Fruit fly (Drosophila melanogaster) whole organism, prepupa: ENCODE data around the gene CG15034.
A peak's percentile ranks its signal among the peaks of the same experiment; 100 is the strongest.

ENCODE experiments used
- Blimp-1 ChIP-seq: fragments of 200-800 bp; sonication (Bioruptor generic); optimal IDR thresholded peaks from 3 replicates; lab custom pipeline; 2017; ENCODE audit warnings: missing biosample characterization, missing genetic modification characterization, mild to moderate bottlenecking, moderate library complexity, missing genetic modification reagents
- CG10631 ChIP-seq: fragments of 200-800 bp; sonication (Bioruptor generic); optimal IDR thresholded peaks from 2 replicates; lab custom pipeline; 2016; ENCODE audit warnings: missing biosample characterization, missing genetic modification characterization
- CG10669 ChIP-seq: fragments of 200-800 bp; sonication (Bioruptor generic); optimal IDR thresholded peaks from 3 replicates; lab custom pipeline; 2018; ENCODE audit warnings: missing biosample characterization, mild to moderate bottlenecking, missing genetic modification characterization, moderate library complexity
- CG11762 ChIP-seq: fragments of 200-800 bp; sonication (Bioruptor generic); optimal IDR thresholded peaks from 3 replicates; lab custom pipeline; 2016; ENCODE audit warnings: missing biosample characterization, missing genetic modification characterization; ENCODE audit not compliant: insufficient read depth
- CG15336 ChIP-seq: fragments of 200-800 bp; sonication (Bioruptor generic); IDR thresholded peaks from 2 replicates; pipeline ENCODE4 v1.3.6; 2022; ENCODE audit warnings: missing biosample characterization, missing genetic modification characterization
- CG1621 ChIP-seq: fragments of 200-800 bp; sonication (Bioruptor generic); optimal IDR thresholded peaks from 3 replicates; lab custom pipeline; 2018; ENCODE audit warnings: missing biosample characterization, mild to moderate bottlenecking, missing genetic modification characterization
- CG16779 ChIP-seq: fragments of 200-800 bp; sonication (Bioruptor generic); optimal IDR thresholded peaks from 3 replicates; lab custom pipeline; 2017; ENCODE audit warnings: missing biosample characterization, mild to moderate bottlenecking, missing genetic modification characterization
- CG31627 ChIP-seq: fragments of 200-800 bp; sonication (Bioruptor generic); optimal IDR thresholded peaks from 3 replicates; lab custom pipeline; 2016; ENCODE audit warnings: missing biosample characterization, missing genetic modification characterization
- CG32006 ChIP-seq: fragments of 200-800 bp; sonication (Bioruptor generic); optimal IDR thresholded peaks from 3 replicates; lab custom pipeline; 2017; ENCODE audit warnings: missing biosample characterization, mild to moderate bottlenecking, missing genetic modification characterization
- CG34406 ChIP-seq: fragments of 200-800 bp; sonication (Bioruptor generic); optimal IDR thresholded peaks from 3 replicates; lab custom pipeline; 2016; ENCODE audit warnings: missing biosample characterization, missing genetic modification characterization
- CG3919 ChIP-seq: fragments of 200-800 bp; sonication (Bioruptor generic); optimal IDR thresholded peaks from 3 replicates; lab custom pipeline; 2016; ENCODE audit warnings: missing biosample characterization, missing genetic modification characterization
- CG4318 ChIP-seq: fragments of 200-800 bp; sonication (Bioruptor generic); optimal IDR thresholded peaks from 3 replicates; lab custom pipeline; 2017; ENCODE audit warnings: missing biosample characterization, mild to moderate bottlenecking, missing genetic modification characterization
- CG6163 ChIP-seq: fragments of 200-800 bp; sonication (Bioruptor generic); IDR thresholded peaks from 3 replicates; pipeline ENCODE4 v1.3.6; 2022; ENCODE audit warnings: missing biosample characterization, missing genetic modification characterization
- CG6276 ChIP-seq: fragments of 200-800 bp; sonication (Bioruptor generic); optimal IDR thresholded peaks from 2 replicates; lab custom pipeline; 2017; ENCODE audit warnings: missing biosample characterization, mild to moderate bottlenecking, missing genetic modification characterization
- CG6792 ChIP-seq: fragments of 200-800 bp; sonication (Bioruptor generic); optimal IDR thresholded peaks from 3 replicates; lab custom pipeline; 2016; ENCODE audit warnings: missing biosample characterization, missing genetic modification characterization
- CG6808 ChIP-seq: fragments of 200-800 bp; sonication (Bioruptor generic); optimal IDR thresholded peaks from 3 replicates; lab custom pipeline; 2017; ENCODE audit warnings: missing biosample characterization, missing genetic modification characterization, mild to moderate bottlenecking, moderate library complexity, missing genetic modification reagents
- CG7368 ChIP-seq: fragments of 200-800 bp; sonication (Bioruptor generic); optimal IDR thresholded peaks from 3 replicates; lab custom pipeline; 2016; ENCODE audit warnings: missing biosample characterization, missing genetic modification characterization
- CG8319 ChIP-seq: fragments of 200-800 bp; sonication (Bioruptor generic); optimal IDR thresholded peaks from 3 replicates; lab custom pipeline; 2016; ENCODE audit warnings: missing biosample characterization, missing genetic modification characterization
- CG8632 ChIP-seq: fragments of 200-800 bp; sonication (Bioruptor generic); optimal IDR thresholded peaks from 3 replicates; lab custom pipeline; 2016; ENCODE audit warnings: missing biosample characterization, missing genetic modification characterization
- CG9139 ChIP-seq: fragments of 200-800 bp; sonication (Bioruptor generic); optimal IDR thresholded peaks from 3 replicates; lab custom pipeline; 2017; ENCODE audit warnings: missing biosample characterization, mild to moderate bottlenecking, missing genetic modification characterization
- Eip78C ChIP-seq: fragments of 200-800 bp; sonication (Bioruptor generic); peaks from one replicate; lab custom pipeline; 2016; ENCODE audit warnings: missing biosample characterization, missing genetic modification characterization
- Ets96B ChIP-seq: fragments of 200-800 bp; optimal IDR thresholded peaks from 2 replicates; lab custom pipeline; 2019; ENCODE audit warnings: missing biosample characterization, mild to moderate bottlenecking, missing genetic modification characterization, moderate library complexity
- Hr38 ChIP-seq: sonication (Bioruptor generic); optimal IDR thresholded peaks from 2 replicates; lab custom pipeline; 2016; ENCODE audit warnings: missing biosample characterization, missing genetic modification characterization
- Hr39 ChIP-seq: fragments of 200-800 bp; sonication (Bioruptor generic); optimal IDR thresholded peaks from 2 replicates; lab custom pipeline; 2016; ENCODE audit warnings: missing biosample characterization, missing genetic modification characterization
- Hr4 ChIP-seq: fragments of 200-800 bp; sonication (Bioruptor generic); optimal IDR thresholded peaks from 3 replicates; lab custom pipeline; 2016; ENCODE audit warnings: missing biosample characterization, missing genetic modification characterization
- Met ChIP-seq: fragments of 200-800 bp; sonication (Bioruptor generic); optimal IDR thresholded peaks from 3 replicates; lab custom pipeline; 2016; ENCODE audit warnings: missing biosample characterization, missing genetic modification characterization
- Smox ChIP-seq: fragments of 200-800 bp; sonication (Bioruptor generic); optimal IDR thresholded peaks from 3 replicates; lab custom pipeline; 2016; ENCODE audit warnings: missing biosample characterization, missing genetic modification characterization
- Sox102F ChIP-seq: fragments of 200-800 bp; sonication (Bioruptor generic); optimal IDR thresholded peaks from 2 replicates; lab custom pipeline; 2016; ENCODE audit warnings: missing biosample characterization, mild to moderate bottlenecking, missing genetic modification characterization
- Sox14 ChIP-seq: fragments of 200-800 bp; sonication (Bioruptor generic); optimal IDR thresholded peaks from 3 replicates; lab custom pipeline; 2016; ENCODE audit warnings: missing biosample characterization, missing genetic modification characterization
- Sox15 ChIP-seq: fragments of 200-800 bp; sonication (Bioruptor generic); optimal IDR thresholded peaks from 3 replicates; lab custom pipeline; 2016; ENCODE audit warnings: missing biosample characterization, missing genetic modification characterization
- acj6 ChIP-seq: fragments of 200-800 bp; sonication (Bioruptor generic); optimal IDR thresholded peaks from 3 replicates; lab custom pipeline; 2016; ENCODE audit warnings: missing biosample characterization, missing genetic modification characterization
- cyc ChIP-seq: fragments of 200-800 bp; sonication (Bioruptor generic); optimal IDR thresholded peaks from 3 replicates; lab custom pipeline; 2016; ENCODE audit warnings: missing biosample characterization, missing genetic modification characterization
- dac ChIP-seq: fragments of 200-800 bp; sonication (Bioruptor generic); optimal IDR thresholded peaks from 2 replicates; lab custom pipeline; 2017; ENCODE audit warnings: missing biosample characterization, mild to moderate bottlenecking, missing genetic modification characterization
- eg ChIP-seq: fragments of 200-800 bp; sonication (Bioruptor generic); IDR thresholded peaks from 3 replicates; pipeline ENCODE4 v1.3.6; 2022; ENCODE audit warnings: missing biosample characterization, missing genetic modification characterization
- esn ChIP-seq: fragments of 200-800 bp; sonication (Bioruptor generic); optimal IDR thresholded peaks from 2 replicates; lab custom pipeline; 2016; ENCODE audit warnings: missing biosample characterization, mild to moderate bottlenecking, missing genetic modification characterization, moderate library complexity
- fd59A ChIP-seq: fragments of 200-800 bp; sonication (Bioruptor generic); optimal IDR thresholded peaks from 2 replicates; lab custom pipeline; 2017; ENCODE audit warnings: missing biosample characterization, mild to moderate bottlenecking, missing genetic modification characterization, missing genetic modification reagents
- fkh ChIP-seq: fragments of 200-800 bp; sonication (Bioruptor generic); optimal IDR thresholded peaks from 3 replicates; lab custom pipeline; 2017; ENCODE audit warnings: missing biosample characterization, mild to moderate bottlenecking, missing genetic modification characterization, moderate library complexity
- lz ChIP-seq: fragments of 200-800 bp; sonication (Bioruptor generic); optimal IDR thresholded peaks from 3 replicates; lab custom pipeline; 2016; ENCODE audit warnings: missing biosample characterization, missing genetic modification characterization
- pdm3 ChIP-seq: fragments of 200-800 bp; sonication (Bioruptor generic); optimal IDR thresholded peaks from 3 replicates; lab custom pipeline; 2016; ENCODE audit warnings: missing biosample characterization, missing genetic modification characterization
- salr ChIP-seq, 2 experiments: fragments of 200-800 bp; sonication (Bioruptor generic); optimal IDR thresholded peaks; 3 replicates each; lab custom pipeline; 2016 to 2018; ENCODE audit warnings: missing biosample characterization in 2 of 2, missing genetic modification characterization in 2 of 2, mild to moderate bottlenecking in 1 of 2
- spab ChIP-seq: fragments of 200-800 bp; sonication (Bioruptor generic); optimal IDR thresholded peaks from 2 replicates; lab custom pipeline; 2017; ENCODE audit warnings: missing biosample characterization, mild to moderate bottlenecking, missing genetic modification characterization, missing genetic modification reagents
- ss ChIP-seq, 2 experiments: fragments of 200-800 bp; sonication (Bioruptor generic); optimal IDR thresholded peaks; 2 replicates in 1 of 2; 3 replicates in 1 of 2; lab custom pipeline; 2017 to 2018; ENCODE audit warnings: mild to moderate bottlenecking in 2 of 2, missing biosample characterization in 2 of 2, missing genetic modification characterization in 2 of 2, moderate library complexity in 1 of 2
- topi ChIP-seq: fragments of 200-800 bp; sonication (Bioruptor generic); optimal IDR thresholded peaks from 3 replicates; lab custom pipeline; 2016; ENCODE audit warnings: missing biosample characterization, missing genetic modification characterization

CG15034 gene

DNA sequence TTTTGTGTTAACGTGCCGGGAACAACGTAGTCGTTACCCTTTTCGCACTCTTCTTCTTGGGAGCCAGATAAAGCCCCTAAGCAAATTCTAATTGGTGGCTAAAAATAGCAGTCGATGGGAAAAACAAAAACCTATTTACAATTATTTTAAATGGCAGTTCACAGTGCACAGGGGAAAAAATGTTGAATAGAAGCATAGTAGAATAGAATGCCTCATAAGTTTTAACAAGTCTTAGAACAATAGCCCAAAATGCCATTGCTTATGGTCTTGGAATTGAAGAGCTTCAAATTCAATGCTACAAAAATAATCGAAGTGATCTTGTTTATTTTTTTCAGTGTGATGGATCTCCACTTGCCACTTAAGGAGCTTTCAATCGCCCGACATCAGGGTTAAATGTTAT, 14.8 kb downstream of the CG15034 start (continued):
- no peak for TF ChIP-seq Sox102F (GFP tag; lab: Kevin White, UChicago)
- TF ChIP-seq Smox (GFP tag; lab: Kevin White, UChicago): no peak
- TF ChIP-seq CG8319 (GFP tag; lab: Kevin White, UChicago): no peak
- TF ChIP-seq CG7368: no peak
- peak; percentile 1 for TF ChIP-seq esn (GFP tag; lab: Kevin White, UChicago)
- no peak for TF ChIP-seq CG1621 (tag; lab: Kevin White, UChicago)
- no peak for TF ChIP-seq dac
- no peak for TF ChIP-seq ss (GFP tag; optimal IDR thresholded peaks at IDR 0.05; lab: Kevin White, UChicago)
- TF ChIP-seq Blimp-1 (GFP tag; lab: Kevin White, UChicago): no peak
- TF ChIP-seq CG31627: no peak
- TF ChIP-seq Sox14 (GFP tag; lab: Kevin White, UChicago): no peak
- TF ChIP-seq fd59A (GFP tag; lab: Kevin White, UChicago): no peak

DNA sequence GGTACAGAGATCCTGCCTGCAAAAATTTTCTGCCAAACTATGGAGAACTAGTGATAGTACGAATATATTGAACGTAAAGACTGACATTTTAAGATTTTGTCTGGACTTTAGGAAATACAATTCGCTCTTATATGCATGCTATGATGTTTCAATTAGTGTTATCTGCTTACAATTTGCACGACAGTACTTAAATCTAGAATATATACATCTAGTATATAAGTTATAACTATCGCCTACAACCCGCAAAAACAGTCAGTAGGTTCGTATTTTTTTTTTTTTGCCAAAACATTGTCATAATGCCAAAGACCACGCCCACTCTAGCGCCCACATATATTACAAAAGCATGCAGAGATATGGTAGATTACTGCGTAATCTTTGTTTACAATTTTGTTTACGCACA, 15.2 kb downstream of the CG15034 start, which contains the start of gene CG42780:
Gene CG42780, minus strand, starts transcription at position 101 of the 400 bp plus-strand sequence.
- TF ChIP-seq eg: no peak
- TF ChIP-seq acj6 (GFP tag; lab: Kevin White, UChicago): no peak
- TF ChIP-seq fd59A (GFP tag; lab: Kevin White, UChicago): no peak
- TF ChIP-seq Blimp-1 (GFP tag; lab: Kevin White, UChicago): no peak
- TF ChIP-seq Eip78C: peak; percentile 13
- peak; percentile 48 for TF ChIP-seq fkh (GFP tag; lab: Kevin White, UChicago)
- TF ChIP-seq CG9139 (GFP tag; lab: Kevin White, UChicago): no peak
- TF ChIP-seq cyc (GFP tag; lab: Kevin White, UChicago): no peak
- no peak for TF ChIP-seq lz (GFP tag; lab: Kevin White, UChicago)
- no peak for TF ChIP-seq CG3919

DNA sequence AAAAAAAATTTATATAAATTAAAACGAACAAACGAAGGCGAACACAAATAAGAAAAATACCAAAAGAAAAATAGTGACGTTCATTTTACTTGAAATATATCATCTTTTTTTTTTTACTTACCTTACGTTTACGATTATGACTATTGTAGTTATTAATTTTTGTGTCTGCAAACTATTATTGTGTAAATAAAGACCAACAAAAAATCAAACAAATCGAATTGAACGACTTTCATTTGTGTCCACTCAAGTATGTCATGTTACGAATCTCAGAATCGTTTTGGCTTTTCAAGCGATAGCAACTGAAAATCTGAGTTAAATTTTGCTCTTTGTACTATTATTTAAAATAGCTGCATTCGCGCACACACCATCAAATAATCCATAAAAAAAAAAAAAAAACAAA, 18.6 kb downstream of the CG15034 start, which contains the start of gene Acsf3:
Gene Acsf3, plus strand, starts transcription at position 301 of the 400 bp plus-strand sequence.
- TF ChIP-seq Hr38 (GFP tag; lab: Kevin White, UChicago): no peak
- TF ChIP-seq acj6 (GFP tag; lab: Kevin White, UChicago): no peak
- no peak for TF ChIP-seq CG8632 (GFP tag; lab: Kevin White, UChicago)
- TF ChIP-seq CG10669 (GFP tag; lab: Kevin White, UChicago): no peak
- TF ChIP-seq CG3919: no peak
- no peak for TF ChIP-seq Ets96B
- TF ChIP-seq lz (GFP tag; lab: Kevin White, UChicago): no peak
- TF ChIP-seq topi (GFP tag; lab: Kevin White, UChicago): no peak
- TF ChIP-seq esn (GFP tag; lab: Kevin White, UChicago): no peak
- TF ChIP-seq Hr4 (GFP tag; lab: Kevin White, UChicago): no peak
- no peak for TF ChIP-seq CG10631
- TF ChIP-seq Sox15 (GFP tag; lab: Kevin White, UChicago): no peak
- no peak for TF ChIP-seq ss (GFP tag; optimal IDR thresholded peaks at IDR 0.05; lab: Kevin White, UChicago)
- TF ChIP-seq CG6792: no peak
- no peak for TF ChIP-seq CG16779 (tag; lab: Kevin White, UChicago)
- TF ChIP-seq CG1621 (tag; lab: Kevin White, UChicago): no peak
- TF ChIP-seq, all 60 proteins: peak for 0

DNA sequence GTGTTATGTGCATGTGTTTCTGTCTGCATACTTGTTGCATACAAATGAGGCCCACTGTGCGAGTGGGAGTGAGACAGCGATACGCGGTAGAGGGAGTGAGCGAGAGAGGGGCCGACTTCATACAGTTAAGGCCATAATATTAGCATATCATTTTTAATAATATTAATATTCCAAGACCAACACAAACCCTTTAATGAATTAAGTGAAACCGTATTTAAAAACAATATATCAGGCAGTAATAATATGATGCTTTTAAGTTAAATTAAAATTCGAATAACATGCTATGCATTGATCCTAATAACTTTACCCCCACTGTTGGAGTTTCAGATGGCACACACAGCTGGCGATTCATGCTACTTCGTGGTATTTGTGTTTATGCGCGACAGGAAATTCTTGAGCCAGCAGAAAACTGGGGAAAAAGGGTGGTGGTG, 22.5 kb downstream of the CG15034 start:
- TF ChIP-seq fkh (GFP tag; lab: Kevin White, UChicago) (peak; percentile 78), cyc (GFP tag; lab: Kevin White, UChicago) (peak; percentile 94), Met (peak; percentile 97), spab (GFP tag; lab: Kevin White, UChicago) (peak; percentile 97), salr (GFP tag; optimal IDR thresholded peaks at IDR 0.05; lab: Kevin White, UChicago) (peak; percentile 93 to 95), CG32006 (GFP tag; lab: Kevin White, UChicago) (peak; percentile 98), topi (GFP tag; lab: Kevin White, UChicago) (peak; percentile 97), pdm3 (GFP tag; lab: Kevin White, UChicago) (peak; percentile 97), CG8632 (GFP tag; lab: Kevin White, UChicago) (peak; percentile 98), fd59A (GFP tag; lab: Kevin White, UChicago) (peak; percentile 96), Hr38 (GFP tag; lab: Kevin White, UChicago) (no peak), CG6163 (GFP tag; lab: Robert Waterston, UW) (peak; percentile 98), CG6276 (GFP tag; lab: Kevin White, UChicago) (peak; percentile 98), CG4318 (peak; percentile 93), CG34406 (GFP tag; lab: Kevin White, UChicago) (peak; percentile 98), CG9139 (GFP tag; lab: Kevin White, UChicago) (peak; percentile 97), CG10669 (GFP tag; lab: Kevin White, UChicago) (peak; percentile 97), CG31627 (peak; percentile 91), CG6808 (peak; percentile 98), dac (peak; percentile 86), CG3919 (peak; percentile 98), CG15336 (GFP tag; lab: Robert Waterston, UW) (peak; percentile 99), lz (GFP tag; lab: Kevin White, UChicago) (peak; percentile 96), CG11762 (GFP tag; lab: Kevin White, UChicago) (peak; percentile 96), acj6 (GFP tag; lab: Kevin White, UChicago) (peak; percentile 97), Hr39 (GFP tag; lab: Kevin White, UChicago) (peak; percentile 89)
